Worm (Caenorhabditis elegans): Measurements from ENCODE around the gene C39D10.7.

C39D10.7 gene

DNA sequence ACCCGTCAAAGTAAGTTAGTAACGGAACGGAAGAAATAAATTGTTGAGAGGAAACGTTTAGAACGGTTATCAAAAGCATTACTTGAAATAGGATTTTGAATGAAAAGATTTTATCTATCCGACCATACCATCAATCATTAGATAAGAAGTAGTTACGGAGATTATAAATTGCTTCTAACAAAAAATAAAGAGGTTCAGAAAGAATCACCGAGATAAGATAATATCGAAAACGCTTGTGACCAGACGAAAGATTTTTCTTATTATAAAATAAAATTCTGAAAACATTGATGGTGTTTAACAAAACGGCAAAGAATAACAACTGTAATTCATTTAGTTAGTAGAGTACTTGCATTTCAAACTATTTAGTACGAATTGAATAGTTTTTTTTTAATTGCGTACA lies 32.9 kb downstream of the C39D10.7 start, which contains the start of gene C39D10.8:
C39D10.8 (minus strand) TSS at position 101 of the 400 bp plus-strand sequence.
- TF ChIP-seq lin-13 (GFP tag; optimal IDR thresholded peaks at IDR 0.05) = no peak
- TF ChIP-seq nhr-21 (tag; optimal IDR thresholded peaks at IDR 0.05) = peak; percentile 6

DNA sequence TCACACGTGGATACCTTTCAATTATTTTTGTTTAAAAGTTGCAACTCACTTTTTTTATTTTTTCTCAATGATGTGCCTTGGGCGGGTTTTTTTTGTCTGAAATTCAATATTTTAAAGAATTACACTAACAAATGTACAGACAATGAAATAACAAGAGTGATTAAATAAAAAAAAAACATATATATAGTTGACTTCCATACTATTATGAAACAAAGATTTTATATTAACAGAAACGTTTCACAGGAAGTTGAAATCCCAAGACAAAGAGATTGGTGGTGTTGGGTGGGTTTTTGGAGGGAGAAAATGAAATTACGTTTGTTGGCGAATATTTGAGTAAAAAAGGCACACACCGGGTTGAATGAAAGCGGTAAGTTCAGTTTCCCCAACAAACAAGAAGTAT lies 37.9 kb downstream of the C39D10.7 start, which contains the start of gene cca-1:
cca-1 (minus strand) TSS at position 101 of the 400 bp plus-strand sequence.
- TF ChIP-seq nhr-237 (tag; optimal IDR thresholded peaks at IDR 0.05) (no peak), nhr-23 (tag; optimal IDR thresholded peaks at IDR 0.05) (no peak), nhr-6 (tag; optimal IDR thresholded peaks at IDR 0.05) (no peak), dmd-4 (tag; optimal IDR thresholded peaks at IDR 0.05) (no peak), unc-55 (GFP tag; optimal IDR thresholded peaks at IDR 0.05) (no peak), skn-1 (tag; optimal IDR thresholded peaks at IDR 0.05) (no peak), fos-1 (tag; optimal IDR thresholded peaks at IDR 0.05) (no peak), lin-39 (tag; optimal IDR thresholded peaks at IDR 0.05) (no peak), zag-1 (tag; optimal IDR thresholded peaks at IDR 0.05) (no peak), egl-27 (tag; optimal IDR thresholded peaks at IDR 0.05) (no peak), nhr-21 (tag; optimal IDR thresholded peaks at IDR 0.05) (no peak)

DNA sequence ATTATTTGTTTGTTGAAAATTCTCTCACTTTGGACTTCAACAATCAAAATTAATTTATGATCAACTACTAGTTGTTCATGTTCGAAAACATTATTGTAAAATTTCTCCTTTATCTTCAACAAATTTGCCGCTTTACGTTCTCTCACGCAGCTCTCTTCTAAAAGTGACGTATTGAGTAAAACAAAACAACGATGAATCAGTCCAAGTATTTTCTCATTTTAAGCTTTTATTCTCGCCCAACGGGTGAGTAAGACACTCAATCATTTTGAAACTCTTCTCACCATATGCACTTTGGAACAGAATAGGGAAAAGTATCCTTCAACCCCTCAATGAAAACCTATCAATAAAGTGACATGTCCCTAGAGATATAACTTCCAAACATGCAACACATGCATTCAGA lies 40.4 kb downstream of the C39D10.7 start:
- no peak for TF ChIP-seq sma-9 (GFP tag; optimal IDR thresholded peaks at IDR 0.05)
- TF ChIP-seq sma-9 (tag; optimal IDR thresholded peaks at IDR 0.05) = no peak
- no peak for TF ChIP-seq mdl-1 (tag; optimal IDR thresholded peaks at IDR 0.05)
- peak; percentile 29 for TF ChIP-seq mab-5 (tag; optimal IDR thresholded peaks at IDR 0.05)
- TF ChIP-seq ceh-82 (tag; optimal IDR thresholded peaks at IDR 0.05) = no peak
- TF ChIP-seq unc-55 (GFP tag; optimal IDR thresholded peaks at IDR 0.05) = peak; percentile 63
- TF ChIP-seq elt-3 (tag; optimal IDR thresholded peaks at IDR 0.05) = no peak
- TF ChIP-seq gmeb-1 (tag; optimal IDR thresholded peaks at IDR 0.05) = no peak
- no peak for TF ChIP-seq mbf-1 (tag; optimal IDR thresholded peaks at IDR 0.05)
- no peak for TF ChIP-seq unc-62 (GFP tag; optimal IDR thresholded peaks at IDR 0.05)

DNA sequence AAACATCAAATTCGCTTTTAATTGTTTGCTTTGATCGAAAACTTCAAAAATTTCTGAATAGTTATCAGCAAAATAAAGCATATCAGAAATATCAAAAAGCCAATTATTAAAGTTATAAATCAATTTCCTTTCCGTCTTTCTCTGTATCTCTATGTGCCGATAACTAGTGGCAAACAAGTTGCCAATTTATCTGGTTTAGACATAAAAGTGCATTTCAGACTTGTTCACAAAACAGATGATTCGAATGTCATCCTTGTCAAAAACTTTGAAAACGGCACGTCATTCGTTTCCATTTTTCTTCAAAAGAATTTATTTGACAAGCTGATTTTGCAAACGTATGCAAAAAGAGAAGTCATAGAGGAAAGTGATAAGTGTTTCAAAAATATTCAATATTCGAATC lies 46.4 kb downstream of the C39D10.7 start:
- TF ChIP-seq peb-1 (tag; optimal IDR thresholded peaks at IDR 0.05) (no peak), dmd-4 (tag; optimal IDR thresholded peaks at IDR 0.05) (no peak), F13H6.1 (tag; optimal IDR thresholded peaks at IDR 0.05) (no peak), mbf-1 (tag; optimal IDR thresholded peaks at IDR 0.05) (no peak), skn-1 (tag; optimal IDR thresholded peaks at IDR 0.05) (peak; percentile 44), nhr-6 (tag; optimal IDR thresholded peaks at IDR 0.05) (no peak)

DNA sequence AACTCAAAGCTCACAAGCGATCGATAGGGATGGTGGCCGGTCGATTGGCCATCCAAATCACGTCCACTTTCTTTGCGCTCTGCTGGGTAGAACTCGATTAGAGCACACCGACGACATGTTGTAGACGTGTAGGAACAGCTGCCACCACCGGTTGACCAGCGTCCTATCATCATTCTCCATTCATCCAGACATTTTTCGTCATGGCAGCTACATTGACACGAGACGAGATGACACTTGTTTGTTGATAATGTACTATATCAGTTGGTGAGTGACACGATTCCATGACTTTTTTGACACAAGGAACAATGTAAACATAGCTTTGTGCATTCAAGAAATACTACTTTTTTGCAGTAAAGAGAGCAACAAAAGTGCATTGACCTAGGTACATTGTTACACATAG lies 47.2 kb downstream of the C39D10.7 start:
- no peak for TF ChIP-seq nhr-12 (tag; optimal IDR thresholded peaks at IDR 0.05)
- TF ChIP-seq nhr-129 (tag; optimal IDR thresholded peaks at IDR 0.05) = peak; percentile 70
- no peak for TF ChIP-seq crh-2 (tag; optimal IDR thresholded peaks at IDR 0.05)
- peak; percentile 44 for TF ChIP-seq F13H6.1 (tag; optimal IDR thresholded peaks at IDR 0.05)
- TF ChIP-seq zag-1 (tag; optimal IDR thresholded peaks at IDR 0.05) = no peak
